Worm (Caenorhabditis elegans) whole organism, young adult: ENCODE results near the gene unc-70.

Experiments used
- B0019.2 ChIP-seq: fragments of 200-800 bp; sonication (Bioruptor generic); conservative IDR thresholded peaks from 2 replicates; pipeline ENCODE4 v1.3.6; 2022; ENCODE audit warnings: missing genetic modification reagents, missing genetic modification characterization, missing compliant biosample characterization
- B0336.3 ChIP-seq: fragments of 200-800 bp; sonication (Bioruptor generic); IDR thresholded peaks from 2 replicates; pipeline ENCODE4 v1.3.6; 2022; ENCODE audit warnings: missing genetic modification characterization, missing compliant biosample characterization
- C06A6.2 ChIP-seq: fragments of 200-800 bp; sonication (Bioruptor generic); conservative IDR thresholded peaks from 2 replicates; pipeline ENCODE4 v1.3.6; 2022; ENCODE audit warnings: missing genetic modification characterization, missing compliant biosample characterization
- F10E7.11 ChIP-seq: sonication (generic microtip); optimal IDR thresholded peaks from 2 replicates; lab custom pipeline; 2017; ENCODE audit warnings: mild to moderate bottlenecking, missing genetic modification characterization, moderate library complexity, missing compliant biosample characterization
- F37B4.10 ChIP-seq: fragments of 200-800 bp; sonication (Bioruptor generic); IDR thresholded peaks from 2 replicates; pipeline ENCODE4 v1.3.6; 2022; ENCODE audit warnings: missing genetic modification characterization, missing compliant biosample characterization
- F52B5.7 ChIP-seq: sonication (generic microtip); optimal IDR thresholded peaks from 2 replicates; lab custom pipeline; 2016; ENCODE audit warnings: mild to moderate bottlenecking, missing genetic modification characterization, missing compliant biosample characterization
- F55B11.4 ChIP-seq: sonication (generic microtip); optimal IDR thresholded peaks from 2 replicates; lab custom pipeline; 2016; ENCODE audit warnings: missing compliant biosample characterization, missing genetic modification characterization, borderline replicate concordance; ENCODE audit not compliant: insufficient read depth
- K11D2.4 ChIP-seq: fragments of 200-800 bp; sonication (Bioruptor generic); IDR thresholded peaks from 2 replicates; pipeline ENCODE4 v1.3.6; 2022; ENCODE audit warnings: missing genetic modification reagents, missing genetic modification characterization, missing compliant biosample characterization
- T26A5.8 ChIP-seq: sonication (generic microtip); optimal IDR thresholded peaks from 2 replicates; lab custom pipeline; 2016; ENCODE audit warnings: missing genetic modification characterization, missing compliant biosample characterization
- Y67H2A.10 ChIP-seq: fragments of 200-800 bp; sonication (Bioruptor generic); conservative IDR thresholded peaks from 2 replicates; pipeline ENCODE4 v1.3.6; 2022; ENCODE audit warnings: missing genetic modification reagents, missing genetic modification characterization, missing compliant biosample characterization
- akir-1 ChIP-seq: fragments of 200-800 bp; sonication (Bioruptor generic); optimal IDR thresholded peaks from 2 replicates; lab custom pipeline; 2018; ENCODE audit warnings: mild to moderate bottlenecking, missing genetic modification characterization, moderate library complexity, missing compliant biosample characterization
- aptf-2 ChIP-seq: fragments of 200-800 bp; sonication (Bioruptor generic); conservative IDR thresholded peaks from 2 replicates; pipeline ENCODE4 v1.3.6; 2022; ENCODE audit warnings: missing genetic modification reagents, missing genetic modification characterization, missing compliant biosample characterization
- aptf-3 ChIP-seq: fragments of 200-800 bp; sonication (Bioruptor generic); IDR thresholded peaks from 2 replicates; pipeline ENCODE4 v1.3.6; 2022; ENCODE audit warnings: missing genetic modification characterization, missing compliant biosample characterization
- atf-7 ChIP-seq: sonication (generic microtip); optimal IDR thresholded peaks from 2 replicates; lab custom pipeline; 2017; ENCODE audit warnings: mild to moderate bottlenecking, missing genetic modification characterization, missing compliant biosample characterization
- bed-1 ChIP-seq: fragments of 200-800 bp; sonication (Bioruptor generic); IDR thresholded peaks from 2 replicates; pipeline ENCODE4 v1.3.6; 2022; ENCODE audit warnings: missing genetic modification reagents, missing genetic modification characterization, missing compliant biosample characterization
- bed-2 ChIP-seq: fragments of 200-800 bp; sonication (Bioruptor generic); IDR thresholded peaks from 2 replicates; pipeline ENCODE4 v1.3.6; 2022; ENCODE audit warnings: missing genetic modification reagents, missing genetic modification characterization, missing compliant biosample characterization
- cebp-2 ChIP-seq: fragments of 200-800 bp; sonication (Bioruptor generic); IDR thresholded peaks from 2 replicates; pipeline ENCODE4 v1.3.6; 2022; ENCODE audit warnings: missing genetic modification characterization, missing compliant biosample characterization
- ceh-27 ChIP-seq: fragments of 200-800 bp; sonication (Bioruptor generic); optimal IDR thresholded peaks from 2 replicates; lab custom pipeline; 2018; ENCODE audit warnings: mild to moderate bottlenecking, missing genetic modification characterization, moderate library complexity, missing compliant biosample characterization
- ceh-40 ChIP-seq: fragments of 200-800 bp; sonication (Bioruptor generic); IDR thresholded peaks from 2 replicates; pipeline ENCODE4 v1.3.6; 2022; ENCODE audit warnings: missing genetic modification characterization, missing compliant biosample characterization
- ceh-58 ChIP-seq: fragments of 200-800 bp; sonication (Bioruptor generic); IDR thresholded peaks from 2 replicates; pipeline ENCODE4 v1.3.6; 2022; ENCODE audit warnings: missing genetic modification characterization, missing compliant biosample characterization
- ceh-91 ChIP-seq: fragments of 200-800 bp; sonication (Bioruptor generic); IDR thresholded peaks from 2 replicates; pipeline ENCODE4 v1.3.6; 2022; ENCODE audit warnings: missing genetic modification reagents, missing genetic modification characterization, missing compliant biosample characterization
- dox-1 ChIP-seq: fragments of 200-800 bp; sonication (Bioruptor generic); IDR thresholded peaks from 2 replicates; pipeline ENCODE4 v1.3.6; 2022; ENCODE audit warnings: missing genetic modification reagents, missing genetic modification characterization, missing compliant biosample characterization
- dpl-1 ChIP-seq: fragments of 150-350 bp; optimal IDR thresholded peaks from 2 replicates; lab custom pipeline; 2014; ENCODE audit warnings: missing biosample characterization, missing genetic modification reagents, missing genetic modification characterization
- egl-18 ChIP-seq: fragments of 200-800 bp; sonication (Bioruptor generic); IDR thresholded peaks from 2 replicates; pipeline ENCODE4 v1.3.6; 2022; ENCODE audit warnings: missing genetic modification reagents, missing genetic modification characterization, missing compliant biosample characterization
- fkh-3 ChIP-seq: sonication (generic microtip); optimal IDR thresholded peaks from 2 replicates; lab custom pipeline; 2016; ENCODE audit warnings: mild to moderate bottlenecking, missing genetic modification characterization, missing compliant biosample characterization
- him-1 ChIP-seq: sonication (generic microtip); optimal IDR thresholded peaks from 2 replicates; lab custom pipeline; 2016; ENCODE audit warnings: missing genotype, missing genetic modification reagents, missing genetic modification characterization, missing compliant biosample characterization
- hlh-12 ChIP-seq: sonication (generic microtip); optimal IDR thresholded peaks from 2 replicates; lab custom pipeline; 2016; ENCODE audit warnings: missing genetic modification characterization, missing compliant biosample characterization
- hmg-20 ChIP-seq: fragments of 200-800 bp; sonication (Bioruptor generic); IDR thresholded peaks from 2 replicates; pipeline ENCODE4 v1.3.6; 2022; ENCODE audit warnings: missing genetic modification reagents, missing genetic modification characterization, missing compliant biosample characterization
- let-607 ChIP-seq, 2 experiments: fragments of 200-800 bp in 1 of 2; sonication (Bioruptor generic) in 1 of 2; sonication (generic microtip) in 1 of 2; optimal IDR thresholded peaks; 2 replicates each; lab custom pipeline; 2016 to 2018; ENCODE audit warnings: mild to moderate bottlenecking in 2 of 2, missing compliant biosample characterization in 2 of 2, missing genetic modification characterization in 2 of 2, moderate library complexity in 2 of 2, missing genotype in 1 of 2
- lin-54 ChIP-seq: fragments of 200-800 bp; sonication (Bioruptor generic); optimal IDR thresholded peaks from 2 replicates; lab custom pipeline; 2018; ENCODE audit warnings: mild to moderate bottlenecking, missing genetic modification characterization, missing compliant biosample characterization
- lsl-1 ChIP-seq: fragments of 200-800 bp; sonication (Bioruptor generic); optimal IDR thresholded peaks from 2 replicates; lab custom pipeline; 2018; ENCODE audit warnings: mild to moderate bottlenecking, missing genetic modification characterization, moderate library complexity, missing compliant biosample characterization
- mcd-1 ChIP-seq: fragments of 200-800 bp; sonication (Bioruptor generic); IDR thresholded peaks from 2 replicates; pipeline ENCODE4 v1.3.6; 2022; ENCODE audit warnings: missing genetic modification reagents, missing genetic modification characterization, missing compliant biosample characterization
- nfya-2 ChIP-seq: fragments of 200-800 bp; sonication (Bioruptor generic); IDR thresholded peaks from 2 replicates; pipeline ENCODE4 v1.3.6; 2022; ENCODE audit warnings: missing genetic modification reagents, missing genetic modification characterization, missing compliant biosample characterization
- nhr-120 ChIP-seq: fragments of 200-800 bp; sonication (Bioruptor generic); IDR thresholded peaks from 2 replicates; pipeline ENCODE4 v1.3.6; 2022; ENCODE audit warnings: missing genetic modification characterization, missing compliant biosample characterization
- rcor-1 ChIP-seq: fragments of 200-800 bp; sonication (Bioruptor generic); IDR thresholded peaks from 2 replicates; pipeline ENCODE4 v1.3.6; 2022; ENCODE audit warnings: missing genetic modification reagents, missing genetic modification characterization, missing compliant biosample characterization
- rec-8 ChIP-seq, 2 experiments: sonication (generic microtip); optimal IDR thresholded peaks; 2 replicates each; lab custom pipeline; 2016; ENCODE audit warnings: mild to moderate bottlenecking in 2 of 2, missing genetic modification characterization in 2 of 2, missing genetic modification reagents in 2 of 2, missing genotype in 2 of 2, missing biosample characterization in 1 of 2, missing compliant biosample characterization in 1 of 2, moderate library complexity in 1 of 2
- repo-1 ChIP-seq: sonication (generic microtip); optimal IDR thresholded peaks from 2 replicates; lab custom pipeline; 2017; ENCODE audit warnings: mild to moderate bottlenecking, missing genetic modification characterization, missing compliant biosample characterization
- sea-2 ChIP-seq: fragments of 200-800 bp; sonication (Bioruptor generic); IDR thresholded peaks from 2 replicates; pipeline ENCODE4 v1.3.6; 2022; ENCODE audit warnings: missing genetic modification characterization, missing compliant biosample characterization
- snpc-3.4 ChIP-seq: sonication (generic microtip); optimal IDR thresholded peaks from 2 replicates; lab custom pipeline; 2017; ENCODE audit warnings: missing genetic modification characterization, mild to moderate bottlenecking, missing compliant biosample characterization, antibody characterized with exemption, moderate library complexity, missing genotype, missing genetic modification reagents
- snpc-4 ChIP-seq, 5 experiments: fragments of 150-350 bp in 1 of 5; sonication (generic microtip) in 4 of 5; optimal IDR thresholded peaks; 2 replicates each; lab custom pipeline; 2014 to 2018; ENCODE audit warnings: missing genetic modification characterization in 5 of 5, missing biosample characterization in 3 of 5, antibody characterized with exemption in 2 of 5, mild to moderate bottlenecking in 2 of 5, missing compliant biosample characterization in 2 of 5, missing genotype in 2 of 5, moderate library complexity in 2 of 5, missing genetic modification reagents in 1 of 5
- sptf-2 ChIP-seq: fragments of 200-800 bp; sonication (Bioruptor generic); optimal IDR thresholded peaks from 2 replicates; lab custom pipeline; 2018; ENCODE audit warnings: mild to moderate bottlenecking, missing genetic modification characterization, missing compliant biosample characterization
- tlf-1 ChIP-seq: fragments of 200-800 bp; sonication (Bioruptor generic); optimal IDR thresholded peaks from 2 replicates; lab custom pipeline; 2018; ENCODE audit warnings: mild to moderate bottlenecking, missing genetic modification characterization, missing compliant biosample characterization
- unc-130 ChIP-seq: sonication (generic microtip); optimal IDR thresholded peaks from 2 replicates; lab custom pipeline; 2016; ENCODE audit warnings: missing genetic modification reagents, missing genetic modification characterization, missing compliant biosample characterization
- xnd-1 ChIP-seq: sonication (generic microtip); optimal IDR thresholded peaks from 2 replicates; lab custom pipeline; 2016; ENCODE audit warnings: missing genotype, missing genetic modification reagents, missing genetic modification characterization, missing compliant biosample characterization
- zfh-2 ChIP-seq: fragments of 200-800 bp; sonication (Bioruptor generic); conservative IDR thresholded peaks from 2 replicates; pipeline ENCODE4 v1.3.6; 2022; ENCODE audit warnings: missing genetic modification reagents, missing genetic modification characterization, missing compliant biosample characterization
- zim-3 ChIP-seq: sonication (generic microtip); optimal IDR thresholded peaks from 2 replicates; lab custom pipeline; 2017; ENCODE audit warnings: mild to moderate bottlenecking, missing genetic modification characterization, moderate library complexity, missing compliant biosample characterization
- ztf-18 ChIP-seq: sonication (generic microtip); optimal IDR thresholded peaks from 2 replicates; lab custom pipeline; 2016; ENCODE audit warnings: missing genotype, mild to moderate bottlenecking, missing genetic modification characterization, missing compliant biosample characterization
- ztf-22 ChIP-seq: fragments of 200-800 bp; sonication (Bioruptor generic); optimal IDR thresholded peaks from 2 replicates; lab custom pipeline; 2018; ENCODE audit warnings: mild to moderate bottlenecking, missing genetic modification characterization, moderate library complexity, missing compliant biosample characterization
- ztf-28 ChIP-seq: fragments of 200-800 bp; sonication (Bioruptor generic); IDR thresholded peaks from 2 replicates; pipeline ENCODE4 v1.3.6; 2022; ENCODE audit warnings: missing genetic modification reagents, missing genetic modification characterization, missing compliant biosample characterization

The unc-70 gene

DNA sequence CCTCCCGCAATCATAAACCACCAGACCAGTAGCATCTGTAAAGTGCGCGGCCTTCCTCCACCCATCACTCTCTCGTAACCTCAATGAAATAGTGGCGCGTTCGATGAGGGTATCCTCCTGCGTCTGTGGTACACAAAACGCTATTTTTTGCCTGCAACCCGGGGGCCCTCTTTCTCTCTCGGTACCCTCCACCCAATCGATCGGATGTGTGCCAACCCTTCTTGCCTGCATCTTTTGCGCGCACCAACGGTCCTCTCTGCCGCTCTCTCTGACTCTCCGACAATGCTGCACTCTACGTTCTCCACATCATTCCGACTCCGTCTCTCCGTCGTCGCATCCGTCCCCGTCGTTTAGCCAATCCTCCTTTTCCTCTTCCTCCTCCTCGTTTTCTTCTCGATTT lies 1.6 kb upstream of the unc-70 start (continued):
- TF ChIP-seq bed-2 (GFP tag; lab: Robert Waterston, UW) (peak; percentile 40; the same call in 1 of the 2 replicates), rec-8 (tag; optimal IDR thresholded peaks at IDR 0.05; lab: Kevin White, UChicago) (peak in 1 of 2 experiments; percentile 8), repo-1 (tag; lab: Kevin White, UChicago) (peak; percentile 25), B0336.3 (no peak), nfya-2 (no peak), K11D2.4 (GFP tag; lab: Robert Waterston, UW) (no peak), cebp-2 (GFP tag; lab: Robert Waterston, UW) (no peak), ceh-58 (GFP tag; lab: Robert Waterston, UW) (no peak), Y67H2A.10 (no peak), F10E7.11 (tag; lab: Kevin White, UChicago) (no peak), him-1 (no peak), T26A5.8 (no peak), C06A6.2 (GFP tag; lab: Robert Waterston, UW) (no peak), sptf-2 (GFP tag; lab: Kevin White, UChicago) (no peak), zim-3 (no peak), F55B11.4 (tag; lab: Kevin White, UChicago) (no peak), bed-1 (GFP tag; lab: Robert Waterston, UW) (no peak), dox-1 (peak; percentile 74), egl-18 (0 out of 2 replicates have a peak, but pooled peaks have one; percentile 45), akir-1 (GFP tag; lab: Kevin White, UChicago) (no peak), F37B4.10 (no peak), ztf-28 (no peak), tlf-1 (GFP tag; lab: Kevin White, UChicago) (no peak), aptf-3 (GFP tag; lab: Robert Waterston, UW) (no peak), lsl-1 (GFP tag; lab: Kevin White, UChicago) (no peak), fkh-3 (tag; lab: Kevin White, UChicago) (no peak), hmg-20 (GFP tag; lab: Robert Waterston, UW) (no peak), ceh-27 (GFP tag; lab: Kevin White, UChicago) (peak; percentile 78), ceh-91 (GFP tag; lab: Robert Waterston, UW) (no peak), hlh-12 (tag; lab: Kevin White, UChicago) (no peak), ceh-40 (GFP tag; lab: Robert Waterston, UW) (no peak), sea-2 (no peak), snpc-4 (GFP tag; optimal IDR thresholded peaks at IDR 0.05; lab: Kevin White, UChicago) (peak; percentile 2), snpc-4 (tag; optimal IDR thresholded peaks at IDR 0.05; lab: Kevin White, UChicago) (peak in 2 of 4 experiments; percentile 48), unc-130 (GFP tag; lab: Kevin White, UChicago) (no peak), F52B5.7 (tag; lab: Kevin White, UChicago) (no peak), dpl-1 (no peak), nhr-120 (GFP tag; lab: Robert Waterston, UW) (no peak), let-607 (tag; optimal IDR thresholded peaks at IDR 0.05; lab: Kevin White, UChicago) (no peak), mcd-1 (GFP tag; lab: Robert Waterston, UW) (peak; percentile 52), snpc-3.4 (no peak), B0019.2 (GFP tag; lab: Robert Waterston, UW) (no peak), aptf-2 (GFP tag; lab: Robert Waterston, UW) (no peak), atf-7 (tag; lab: Kevin White, UChicago) (no peak), xnd-1 (tag; lab: Kevin White, UChicago) (no peak), lin-54 (GFP tag; lab: Kevin White, UChicago) (peak; percentile 17), ztf-22 (GFP tag; lab: Kevin White, UChicago) (no peak), rcor-1 (GFP tag; lab: Robert Waterston, UW) (peak; percentile 67), zfh-2 (GFP tag; lab: Robert Waterston, UW) (peak; percentile 99), ztf-18 (tag; lab: Kevin White, UChicago) (peak; percentile 3)
